Fruit fly (Drosophila melanogaster) whole organism, prepupa: ENCODE data around the gene Nepl5.

Experiments used
- CG11762 ChIP-seq: fragments of 200-800 bp; sonication (Bioruptor generic); optimal IDR thresholded peaks from 3 replicates; lab custom pipeline; 2016; ENCODE audit warnings: missing biosample characterization, missing genetic modification characterization; ENCODE audit not compliant: insufficient read depth
- CG32006 ChIP-seq: fragments of 200-800 bp; sonication (Bioruptor generic); optimal IDR thresholded peaks from 3 replicates; lab custom pipeline; 2017; ENCODE audit warnings: missing biosample characterization, mild to moderate bottlenecking, missing genetic modification characterization
- Gug ChIP-seq: fragments of 200-800 bp; sonication (Bioruptor generic); IDR thresholded peaks from 2 replicates; pipeline ENCODE4 v1.3.6; 2022; ENCODE audit warnings: missing biosample characterization, missing genetic modification characterization
- fkh ChIP-seq: fragments of 200-800 bp; sonication (Bioruptor generic); optimal IDR thresholded peaks from 3 replicates; lab custom pipeline; 2017; ENCODE audit warnings: missing biosample characterization, mild to moderate bottlenecking, missing genetic modification characterization, moderate library complexity

DNA sequence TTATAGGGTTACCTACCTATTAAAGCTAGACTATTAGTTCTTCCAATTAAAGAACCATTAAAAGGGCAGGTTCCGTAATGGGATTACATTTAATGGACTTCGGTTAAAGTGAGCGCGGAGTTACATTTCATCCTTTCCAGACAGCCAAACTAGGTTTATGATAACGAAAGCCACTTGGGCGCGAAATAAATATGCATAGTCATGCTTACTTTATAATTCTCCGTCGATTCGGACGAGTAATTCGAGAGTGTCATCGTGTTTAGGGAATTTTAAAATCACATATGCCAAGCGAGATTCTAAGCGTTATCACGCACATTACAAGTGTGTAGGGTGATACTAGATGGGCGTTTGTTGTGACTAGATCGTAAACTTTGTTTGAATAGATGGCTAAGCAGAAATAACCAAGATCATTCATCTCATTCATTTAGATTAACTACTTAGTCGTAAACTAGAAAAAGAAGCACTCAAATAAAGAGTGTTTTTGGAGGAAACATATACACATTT, 40.8 kb upstream of the Nepl5 start:
- TF ChIP-seq CG32006 (GFP tag; lab: Kevin White, UChicago) (no peak), fkh (GFP tag; lab: Kevin White, UChicago) (no peak), CG11762 (GFP tag; lab: Kevin White, UChicago) (no peak), Gug (GFP tag; lab: Robert Waterston, UW) (no peak)
